Fruit fly (Drosophila melanogaster) whole organism, embryonic: Measurements from ENCODE around the gene CG14696.
A peak's percentile ranks its signal among the peaks of the same experiment; 100 is the strongest.

Experiments used
- Abd-B ChIP-seq: fragments of 200-800 bp; sonication (Bioruptor generic); optimal IDR thresholded peaks from 2 replicates; lab custom pipeline; 2018; ENCODE audit warnings: missing biosample characterization, mild to moderate bottlenecking, missing genetic modification characterization, moderate library complexity
- Antp ChIP-seq: fragments of 200-800 bp; sonication (Bioruptor generic); optimal IDR thresholded peaks from 3 replicates; lab custom pipeline; 2016; ENCODE audit warnings: missing biosample characterization, missing genetic modification characterization
- CG10321 ChIP-seq: fragments of 200-800 bp; sonication (Bioruptor generic); IDR thresholded peaks from 2 replicates; pipeline ENCODE4 v1.3.6; 2022; ENCODE audit warnings: missing biosample characterization, missing genetic modification characterization
- CG12659 ChIP-seq: fragments of 200-800 bp; sonication (Bioruptor generic); optimal IDR thresholded peaks from 3 replicates; lab custom pipeline; 2017; ENCODE audit warnings: mild to moderate bottlenecking, missing biosample characterization, missing genetic modification reagents, missing genetic modification characterization
- CG12744 ChIP-seq: fragments of 200-800 bp; sonication (Bioruptor generic); optimal IDR thresholded peaks from 2 replicates; lab custom pipeline; 2016; ENCODE audit warnings: missing biosample characterization, missing genetic modification characterization
- CG1603 ChIP-seq: fragments of 200-800 bp; sonication (Bioruptor generic); optimal IDR thresholded peaks from 2 replicates; lab custom pipeline; 2019; ENCODE audit warnings: missing biosample characterization, mild to moderate bottlenecking, missing genetic modification characterization, moderate library complexity
- CG18011 ChIP-seq: fragments of 200-800 bp; sonication (Bioruptor generic); optimal IDR thresholded peaks from 2 replicates; lab custom pipeline; 2017; ENCODE audit warnings: missing biosample characterization, missing genetic modification characterization, mild to moderate bottlenecking, moderate library complexity, missing genotype
- CG2889 ChIP-seq: fragments of 200-800 bp; sonication (Bioruptor generic); IDR thresholded peaks from 3 replicates; pipeline ENCODE4 v1.3.6; 2022; ENCODE audit warnings: missing biosample characterization, missing genetic modification characterization
- CG3163 ChIP-seq: fragments of 200-800 bp; sonication (Bioruptor generic); optimal IDR thresholded peaks from 3 replicates; lab custom pipeline; 2016; ENCODE audit warnings: missing biosample characterization, missing genetic modification characterization
- CG4424 ChIP-seq: fragments of 200-800 bp; sonication (Bioruptor generic); optimal IDR thresholded peaks from 3 replicates; lab custom pipeline; 2016; ENCODE audit warnings: missing biosample characterization, missing genetic modification characterization
- CG6813 ChIP-seq: fragments of 200-800 bp; sonication (Bioruptor generic); optimal IDR thresholded peaks from 2 replicates; lab custom pipeline; 2017; ENCODE audit warnings: missing biosample characterization, missing genetic modification characterization, mild to moderate bottlenecking, moderate library complexity, missing genetic modification reagents
- CG7745 ChIP-seq: fragments of 200-800 bp; sonication (Bioruptor generic); optimal IDR thresholded peaks from 2 replicates; lab custom pipeline; 2018; ENCODE audit warnings: missing biosample characterization, mild to moderate bottlenecking, missing genetic modification characterization, moderate library complexity
- CG7839 ChIP-seq: fragments of 200-800 bp; sonication (Bioruptor generic); optimal IDR thresholded peaks from 3 replicates; lab custom pipeline; 2018; ENCODE audit warnings: missing biosample characterization, mild to moderate bottlenecking, missing genetic modification characterization, moderate library complexity
- CoRest ChIP-seq: fragments of 200-800 bp; sonication (Bioruptor generic); optimal IDR thresholded peaks from 3 replicates; lab custom pipeline; 2018; ENCODE audit warnings: missing biosample characterization, mild to moderate bottlenecking, missing genetic modification characterization, moderate library complexity
- D19A ChIP-seq: fragments of 200-800 bp; optimal IDR thresholded peaks from 3 replicates; lab custom pipeline; 2019; ENCODE audit warnings: missing biosample characterization, mild to moderate bottlenecking, missing genetic modification characterization, moderate library complexity
- Eip74EF ChIP-seq, 2 experiments: fragments of 200-800 bp in 1 of 2; fragments of >200 bp in 1 of 2; sonication (Bioruptor generic) in 1 of 2; optimal IDR thresholded peaks; 2 replicates each; lab custom pipeline; 2017 to 2019; ENCODE audit warnings: missing biosample characterization in 2 of 2, missing genetic modification characterization in 2 of 2, mild to moderate bottlenecking in 1 of 2, moderate library complexity in 1 of 2
- HHEX ChIP-seq: fragments of 200-800 bp; sonication (Bioruptor generic); optimal IDR thresholded peaks from 3 replicates; lab custom pipeline; 2017; ENCODE audit warnings: missing biosample characterization, mild to moderate bottlenecking, missing genetic modification characterization, missing genetic modification reagents
- HLHmδ ChIP-seq: fragments of 200-800 bp; sonication (Bioruptor generic); optimal IDR thresholded peaks from 2 replicates; lab custom pipeline; 2018; ENCODE audit warnings: missing biosample characterization, mild to moderate bottlenecking, missing genetic modification characterization, moderate library complexity
- Hmr ChIP-seq: fragments of 200-800 bp; sonication (Bioruptor generic); optimal IDR thresholded peaks from 3 replicates; lab custom pipeline; 2017; ENCODE audit warnings: mild to moderate bottlenecking, missing biosample characterization, missing genetic modification reagents, missing genetic modification characterization
- Myb ChIP-seq: fragments of 200-800 bp; sonication (Bioruptor generic); optimal IDR thresholded peaks from 2 replicates; lab custom pipeline; 2016; ENCODE audit warnings: missing biosample characterization, missing genetic modification characterization
- NfI ChIP-seq: fragments of 200-800 bp; sonication (Bioruptor generic); optimal IDR thresholded peaks from 3 replicates; lab custom pipeline; 2018; ENCODE audit warnings: missing biosample characterization, mild to moderate bottlenecking, missing genetic modification characterization, moderate library complexity
- Opbp ChIP-seq: fragments of 200-800 bp; sonication (Bioruptor generic); IDR thresholded peaks from 3 replicates; pipeline ENCODE4 v1.3.6; 2022; ENCODE audit warnings: missing biosample characterization, missing genetic modification characterization; ENCODE audit not compliant: partially characterized antibody
- PHDP ChIP-seq: fragments of 200-800 bp; sonication (Bioruptor generic); optimal IDR thresholded peaks from 3 replicates; lab custom pipeline; 2018; ENCODE audit warnings: missing biosample characterization, mild to moderate bottlenecking, missing genetic modification characterization, moderate library complexity
- Ravus ChIP-seq: fragments of 200-800 bp; sonication (Bioruptor generic); IDR thresholded peaks from 2 replicates; pipeline ENCODE4 v1.3.6; 2022; ENCODE audit warnings: missing biosample characterization, missing genetic modification characterization
- az2 ChIP-seq: fragments of 200-800 bp; sonication (Bioruptor generic); optimal IDR thresholded peaks from 3 replicates; lab custom pipeline; 2016; ENCODE audit warnings: missing biosample characterization, missing genetic modification characterization
- caup ChIP-seq: fragments of 200-800 bp; sonication (Bioruptor generic); optimal IDR thresholded peaks from 3 replicates; lab custom pipeline; 2017; ENCODE audit warnings: missing biosample characterization, mild to moderate bottlenecking, missing genetic modification characterization, moderate library complexity; ENCODE audit not compliant: severe bottlenecking
- cg ChIP-seq: fragments of 200-800 bp; sonication (Bioruptor generic); optimal IDR thresholded peaks from 3 replicates; lab custom pipeline; 2019; ENCODE audit warnings: missing biosample characterization, mild to moderate bottlenecking, missing genetic modification characterization, moderate library complexity
- corto ChIP-seq: fragments of 200-800 bp; sonication (Bioruptor generic); optimal IDR thresholded peaks from 2 replicates; lab custom pipeline; 2016; ENCODE audit warnings: missing biosample characterization, mild to moderate bottlenecking, missing genetic modification characterization, moderate library complexity
- crol ChIP-seq: fragments of 200-800 bp; sonication (Bioruptor generic); IDR thresholded peaks from 2 replicates; pipeline ENCODE4 v1.3.6; 2022; ENCODE audit warnings: missing biosample characterization, missing genetic modification characterization
- dati ChIP-seq: fragments of 200-800 bp; sonication (Bioruptor generic); IDR thresholded peaks from 2 replicates; pipeline ENCODE4 v1.3.6; 2022; ENCODE audit warnings: missing biosample characterization, missing genetic modification characterization
- dpn ChIP-seq, 2 experiments: fragments of 200-800 bp; sonication (Bioruptor generic); optimal IDR thresholded peaks; 3 replicates each; lab custom pipeline; 2016; ENCODE audit warnings: missing biosample characterization in 2 of 2, missing genetic modification characterization in 2 of 2
- emc ChIP-seq: fragments of 200-800 bp; sonication (Bioruptor generic); optimal IDR thresholded peaks from 2 replicates; lab custom pipeline; 2016; ENCODE audit warnings: missing biosample characterization, missing genetic modification characterization
- ems ChIP-seq: fragments of 200-800 bp; sonication (Bioruptor generic); optimal IDR thresholded peaks from 3 replicates; lab custom pipeline; 2016; ENCODE audit warnings: missing biosample characterization, missing genetic modification characterization
- fu2 ChIP-seq: fragments of 200-800 bp; sonication (Bioruptor generic); optimal IDR thresholded peaks from 2 replicates; lab custom pipeline; 2016; ENCODE audit warnings: missing biosample characterization, missing genetic modification characterization
- gfzf ChIP-seq: fragments of 200-800 bp; sonication (Bioruptor generic); optimal IDR thresholded peaks from 2 replicates; lab custom pipeline; 2016; ENCODE audit warnings: missing biosample characterization, mild to moderate bottlenecking, missing genetic modification characterization, moderate library complexity
- mam ChIP-seq: fragments of 200-800 bp; sonication (Bioruptor generic); optimal IDR thresholded peaks from 3 replicates; lab custom pipeline; 2016; ENCODE audit warnings: missing biosample characterization, missing genetic modification characterization
- nom ChIP-seq: fragments of 200-800 bp; sonication (Bioruptor generic); optimal IDR thresholded peaks from 2 replicates; lab custom pipeline; 2017; ENCODE audit warnings: missing biosample characterization, missing genetic modification characterization, mild to moderate bottlenecking, moderate library complexity, missing genetic modification reagents
- pan ChIP-seq, 4 experiments: fragments of >200 bp in 3 of 4; fragments of 200-800 bp in 1 of 4; sonication (Bioruptor generic) in 1 of 4; optimal IDR thresholded peaks in 3 of 4; IDR thresholded peaks in 1 of 4; 2 replicates each; pipeline versions ENCODE4 v1.3.6 to Lab custom; 2017 to 2022; ENCODE audit warnings: missing biosample characterization in 2 of 4, missing genetic modification characterization in 2 of 4, mixed read lengths in 1 of 4
- pnt ChIP-seq: fragments of 200-800 bp; sonication (Bioruptor generic); optimal IDR thresholded peaks from 3 replicates; lab custom pipeline; 2016; ENCODE audit warnings: missing biosample characterization, missing genetic modification characterization
- pum ChIP-seq: fragments of 200-800 bp; sonication (Bioruptor generic); optimal IDR thresholded peaks from 2 replicates; lab custom pipeline; 2016; ENCODE audit warnings: missing biosample characterization, missing genetic modification characterization
- ranshi ChIP-seq: fragments of 200-800 bp; sonication (Bioruptor generic); IDR thresholded peaks from 2 replicates; pipeline ENCODE4 v1.3.6; 2022; ENCODE audit warnings: missing biosample characterization, missing genetic modification characterization
- schlank ChIP-seq: fragments of 200-800 bp; sonication (Bioruptor generic); optimal IDR thresholded peaks from 2 replicates; lab custom pipeline; 2018; ENCODE audit warnings: missing biosample characterization, mild to moderate bottlenecking, missing genetic modification characterization
- sim ChIP-seq: fragments of 200-800 bp; sonication (Bioruptor generic); IDR thresholded peaks from 2 replicates; pipeline ENCODE4 v1.3.6; 2022; ENCODE audit warnings: missing biosample characterization, missing genetic modification characterization
- sr ChIP-seq: fragments of 200-800 bp; sonication (Bioruptor generic); IDR thresholded peaks from 3 replicates; pipeline ENCODE4 v1.3.6; 2022; ENCODE audit warnings: missing biosample characterization, missing genetic modification characterization
- tna ChIP-seq: fragments of 200-800 bp; sonication (Bioruptor generic); IDR thresholded peaks from 2 replicates; pipeline ENCODE4 v1.3.6; 2022; ENCODE audit warnings: missing biosample characterization, missing genetic modification characterization; ENCODE audit not compliant: partially characterized antibody
- unc-4 ChIP-seq: fragments of 200-800 bp; sonication (Bioruptor generic); IDR thresholded peaks from 2 replicates; pipeline ENCODE4 v1.3.6; 2022; ENCODE audit warnings: missing biosample characterization, missing genetic modification characterization; ENCODE audit not compliant: partially characterized antibody

CG14696 gene

dm6 chr3R:10888633-10889519 is 4.1 kb upstream of the CG14696 start (continued):
- TF ChIP-seq sim (GFP tag; lab: Robert Waterston, UW) (0 out of 2 replicates have a peak, but pooled peaks have one; percentile 6), sr (GFP tag; lab: Robert Waterston, UW) (0 out of 3 replicates have a peak, but pooled peaks have one; percentile 4), pnt (GFP tag; lab: Kevin White, UChicago) (no peak), mam (GFP tag; lab: Kevin White, UChicago) (peak; percentile 42), caup (GFP tag; lab: Kevin White, UChicago) (peak; percentile 30), ems (GFP tag; lab: Kevin White, UChicago) (peak; percentile 30), nom (GFP tag; lab: Kevin White, UChicago) (peak; percentile 99), Myb (GFP tag; lab: Kevin White, UChicago) (no peak), pan (optimal IDR thresholded peaks at IDR 0.05; lab: Kevin White, UChicago) (no peak), pan (GFP tag; optimal IDR thresholded peaks at IDR 0.05 in 1 of 2, IDR thresholded peaks at IDR 0.05 in 1 of 2) (peak in 1 of 2 experiments; percentile 16), CG4424 (GFP tag; lab: Kevin White, UChicago) (peak; percentile 16), CG18011 (no peak), corto (GFP tag; lab: Kevin White, UChicago) (no peak), PHDP (tag; lab: Kevin White, UChicago) (peak; percentile 44), Eip74EF (GFP tag; optimal IDR thresholded peaks at IDR 0.05; lab: Kevin White, UChicago) (peak in 1 of 2 experiments; percentile 32), CG1603 (tag; lab: Kevin White, UChicago) (peak; percentile 33), Abd-B (GFP tag; lab: Kevin White, UChicago) (no peak), Opbp (GFP tag; lab: Robert Waterston, UW) (no peak), CG12744 (peak; percentile 6), ranshi (no peak; the same call in 1 of the 2 replicates), fu2 (GFP tag; lab: Kevin White, UChicago) (no peak), HHEX (peak; percentile 2), CG2889 (GFP tag; lab: Robert Waterston, UW) (no peak), cg (peak; percentile 67), az2 (no peak), Ravus (no peak), Antp (GFP tag; lab: Kevin White, UChicago) (peak; percentile 31), CG7839 (tag; lab: Kevin White, UChicago) (peak; percentile 50), HLHmδ (peak; percentile 79), unc-4 (peak; percentile 40; the same call in 1 of the 2 replicates), Hmr (GFP tag; lab: Kevin White, UChicago) (peak; percentile 17), CG7745 (tag; lab: Kevin White, UChicago) (no peak), D19A (tag; lab: Kevin White, UChicago) (no peak), CG12659 (GFP tag; lab: Kevin White, UChicago) (no peak), pum (GFP tag; lab: Kevin White, UChicago) (no peak), schlank (tag; lab: Kevin White, UChicago) (no peak), tna (GFP tag; lab: Robert Waterston, UW) (no peak), gfzf (GFP tag; lab: Kevin White, UChicago) (no peak), dati (GFP tag; lab: Robert Waterston, UW) (no peak), CG10321 (GFP tag; lab: Robert Waterston, UW) (no peak), dpn (GFP tag; optimal IDR thresholded peaks at IDR 0.05; lab: Kevin White, UChicago) (peak; percentile 19 to 26), CG6813 (peak; percentile 17), CoRest (tag; lab: Kevin White, UChicago) (no peak), emc (no peak), CG3163 (GFP tag; lab: Kevin White, UChicago) (peak; percentile 98), crol (GFP tag; lab: Robert Waterston, UW) (peak; percentile 98), NfI (GFP tag; lab: Kevin White, UChicago) (peak; percentile 17)
